Worm (Caenorhabditis elegans) whole organism, L2 larva: ENCODE data around the gene srh-73.

ENCODE experiments used
- mbf-1 ChIP-seq: sonication (generic microtip); optimal IDR thresholded peaks from 2 replicates; lab custom pipeline; 2017; ENCODE audit warnings: missing biosample characterization, missing genetic modification characterization
- snpc-4 ChIP-seq: fragments of 150-350 bp; optimal IDR thresholded peaks from 2 replicates; lab custom pipeline; 2014; ENCODE audit warnings: missing biosample characterization, missing genetic modification characterization

- TF ChIP-seq mbf-1 (tag; lab: Kevin White, UChicago) (no peak), snpc-4 (tag; lab: Kevin White, UChicago) (no peak)
These were observed 13.6 kb downstream of the srh-73 start, which contains the start of gene srx-118 for ce11 chrII:12525526-12525925.
